Fruit fly (Drosophila melanogaster) whole organism, adult: Measurements from ENCODE around the gene Tep4.

Experiments
- CG12768 ChIP-seq: fragments of 200-800 bp; sonication (Bioruptor generic); optimal IDR thresholded peaks from 2 replicates; lab custom pipeline; 2017; ENCODE audit warnings: missing biosample characterization, missing genetic modification characterization, mild to moderate bottlenecking, moderate library complexity, missing genetic modification reagents
- CG1620 ChIP-seq: fragments of 200-800 bp; sonication (Bioruptor generic); optimal IDR thresholded peaks from 2 replicates; lab custom pipeline; 2016; ENCODE audit warnings: missing biosample characterization, missing genetic modification characterization
- CG33017 ChIP-seq: fragments of 200-800 bp; sonication (Bioruptor generic); optimal IDR thresholded peaks from 2 replicates; lab custom pipeline; 2018; ENCODE audit warnings: missing biosample characterization, mild to moderate bottlenecking, missing genetic modification characterization, moderate library complexity
- CG7045 ChIP-seq: fragments of 200-800 bp; sonication (Bioruptor generic); optimal IDR thresholded peaks from 2 replicates; lab custom pipeline; 2017; ENCODE audit warnings: missing biosample characterization, mild to moderate bottlenecking, missing genetic modification characterization
- CG7101 ChIP-seq: fragments of 200-800 bp; sonication (Bioruptor generic); optimal IDR thresholded peaks from 2 replicates; lab custom pipeline; 2018; ENCODE audit warnings: missing biosample characterization, mild to moderate bottlenecking, missing genetic modification characterization, moderate library complexity
- Clk ChIP-seq: fragments of 200-800 bp; sonication (Bioruptor generic); optimal IDR thresholded peaks from 2 replicates; lab custom pipeline; 2017; ENCODE audit warnings: missing biosample characterization, missing genetic modification characterization
- Crg-1 ChIP-seq: fragments of 200-800 bp; sonication (Bioruptor generic); optimal IDR thresholded peaks from 2 replicates; lab custom pipeline; 2016; ENCODE audit warnings: missing biosample characterization, missing genetic modification characterization
- cic ChIP-seq: fragments of 200-800 bp; sonication (Bioruptor generic); optimal IDR thresholded peaks from 2 replicates; lab custom pipeline; 2017; ENCODE audit warnings: missing biosample characterization, mild to moderate bottlenecking, missing genetic modification characterization, moderate library complexity
- kay ChIP-seq: fragments of 200-800 bp; sonication (Bioruptor generic); peaks from one replicate; lab custom pipeline; 2016; ENCODE audit warnings: missing biosample characterization, missing genetic modification characterization, borderline replicate concordance
- ovo ChIP-seq: fragments of 200-800 bp; sonication (Bioruptor generic); optimal IDR thresholded peaks from 2 replicates; lab custom pipeline; 2016; ENCODE audit warnings: missing biosample characterization, missing genetic modification characterization
- tj ChIP-seq: fragments of 200-800 bp; sonication (Bioruptor generic); optimal IDR thresholded peaks from 3 replicates; lab custom pipeline; 2017; ENCODE audit warnings: missing biosample characterization, mild to moderate bottlenecking, missing genetic modification characterization, moderate library complexity
- toe ChIP-seq: fragments of 200-800 bp; sonication (Bioruptor generic); optimal IDR thresholded peaks from 2 replicates; lab custom pipeline; 2016; ENCODE audit warnings: missing biosample characterization, missing genetic modification characterization

DNA sequence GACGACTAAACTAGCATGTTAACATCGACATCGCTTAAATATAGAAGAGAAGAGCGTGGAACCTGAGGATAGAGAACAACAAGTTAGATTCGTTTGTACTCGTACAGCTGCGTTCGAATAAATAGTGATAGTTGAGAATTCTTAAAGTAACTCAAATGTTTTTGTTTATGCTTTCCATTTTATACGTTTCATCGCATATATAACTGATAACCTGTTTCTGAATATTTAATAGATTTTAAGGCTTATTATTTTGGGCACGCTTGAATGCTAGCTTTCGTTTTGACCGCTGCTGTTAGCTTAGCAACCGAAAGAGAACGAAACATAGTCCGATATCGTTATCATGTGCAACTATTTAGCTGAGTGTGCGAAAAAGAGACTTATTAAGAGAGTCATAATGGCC, 20.0 kb upstream of the Tep4 start:
- TF ChIP-seq Crg-1 (GFP tag; lab: Kevin White, UChicago): peak; percentile 95
- TF ChIP-seq ovo (GFP tag; lab: Kevin White, UChicago): peak; percentile 60
- peak; percentile 97 for TF ChIP-seq Clk (GFP tag; lab: Kevin White, UChicago)
- peak; percentile 96 for TF ChIP-seq toe (GFP tag; lab: Kevin White, UChicago)
- TF ChIP-seq CG7101: peak; percentile 99
- peak; percentile 99 for TF ChIP-seq CG12768 (GFP tag; lab: Kevin White, UChicago)
- TF ChIP-seq CG7045 (GFP tag; lab: Kevin White, UChicago): peak; percentile 99
- TF ChIP-seq tj: peak; percentile 86
- peak; percentile 97 for TF ChIP-seq cic
- TF ChIP-seq CG33017 (tag; lab: Kevin White, UChicago): peak; percentile 100
- peak; percentile 99 for TF ChIP-seq kay (GFP tag; lab: Kevin White, UChicago)
- peak; percentile 96 for TF ChIP-seq CG1620
